Worm (Caenorhabditis elegans) whole organism, young adult: Measurements from ENCODE around the gene nac-2.

ENCODE experiments used
- B0035.1 ChIP-seq: sonication (generic microtip); optimal IDR thresholded peaks from 2 replicates; lab custom pipeline; 2016; ENCODE audit warnings: missing genetic modification characterization, mild to moderate bottlenecking, missing compliant biosample characterization, missing genotype, missing genetic modification reagents
- B0336.3 ChIP-seq: fragments of 200-800 bp; sonication (Bioruptor generic); IDR thresholded peaks from 2 replicates; pipeline ENCODE4 v1.3.6; 2022; ENCODE audit warnings: missing genetic modification characterization, missing compliant biosample characterization
- D2030.7 ChIP-seq: fragments of 200-800 bp; sonication (Bioruptor generic); IDR thresholded peaks from 2 replicates; pipeline ENCODE4 v1.3.6; 2022; ENCODE audit warnings: missing genetic modification reagents, missing genetic modification characterization, missing compliant biosample characterization
- F37B4.10 ChIP-seq: fragments of 200-800 bp; sonication (Bioruptor generic); IDR thresholded peaks from 2 replicates; pipeline ENCODE4 v1.3.6; 2022; ENCODE audit warnings: missing genetic modification characterization, missing compliant biosample characterization
- F39B2.1 ChIP-seq: fragments of 200-800 bp; sonication (Bioruptor generic); IDR thresholded peaks from 2 replicates; pipeline ENCODE4 v1.3.6; 2022; ENCODE audit warnings: missing genetic modification reagents, missing genetic modification characterization, missing compliant biosample characterization
- F49E8.2 ChIP-seq: sonication (generic microtip); optimal IDR thresholded peaks from 3 replicates; lab custom pipeline; 2017; ENCODE audit warnings: missing genetic modification characterization, mild to moderate bottlenecking, missing compliant biosample characterization, antibody characterized with exemption, moderate library complexity; ENCODE audit not compliant: insufficient read depth
- F52B5.7 ChIP-seq: sonication (generic microtip); optimal IDR thresholded peaks from 2 replicates; lab custom pipeline; 2016; ENCODE audit warnings: mild to moderate bottlenecking, missing genetic modification characterization, missing compliant biosample characterization
- F55B11.4 ChIP-seq: sonication (generic microtip); optimal IDR thresholded peaks from 2 replicates; lab custom pipeline; 2016; ENCODE audit warnings: missing compliant biosample characterization, missing genetic modification characterization, borderline replicate concordance; ENCODE audit not compliant: insufficient read depth
- F57C9.4 ChIP-seq: sonication (generic microtip); optimal IDR thresholded peaks from 2 replicates; lab custom pipeline; 2017; ENCODE audit warnings: mild to moderate bottlenecking, missing genetic modification characterization, missing compliant biosample characterization
- T26A5.8 ChIP-seq: sonication (generic microtip); optimal IDR thresholded peaks from 2 replicates; lab custom pipeline; 2016; ENCODE audit warnings: missing genetic modification characterization, missing compliant biosample characterization
- Y53G8AR.9 ChIP-seq: fragments of 200-800 bp; sonication (Bioruptor generic); conservative IDR thresholded peaks from 2 replicates; pipeline ENCODE4 v1.3.6; 2022; ENCODE audit warnings: missing genetic modification reagents, missing genetic modification characterization, missing compliant biosample characterization
- Y56A3A.18 ChIP-seq: fragments of 200-800 bp; sonication (Bioruptor generic); IDR thresholded peaks from 2 replicates; pipeline ENCODE4 v1.3.6; 2022; ENCODE audit warnings: missing genetic modification reagents, missing genetic modification characterization, missing compliant biosample characterization
- aptf-2 ChIP-seq: fragments of 200-800 bp; sonication (Bioruptor generic); conservative IDR thresholded peaks from 2 replicates; pipeline ENCODE4 v1.3.6; 2022; ENCODE audit warnings: missing genetic modification reagents, missing genetic modification characterization, missing compliant biosample characterization
- athp-1 ChIP-seq: sonication (generic microtip); optimal IDR thresholded peaks from 2 replicates; lab custom pipeline; 2017; ENCODE audit warnings: mild to moderate bottlenecking, missing genetic modification characterization, missing compliant biosample characterization
- attf-5 ChIP-seq: fragments of 200-800 bp; sonication (Bioruptor generic); optimal IDR thresholded peaks from 2 replicates; lab custom pipeline; 2018; ENCODE audit warnings: mild to moderate bottlenecking, missing genetic modification characterization, missing compliant biosample characterization
- attf-6 ChIP-seq: fragments of 200-800 bp; sonication (Bioruptor generic); IDR thresholded peaks from 2 replicates; pipeline ENCODE4 v1.3.6; 2022; ENCODE audit warnings: missing genetic modification reagents, missing genetic modification characterization, missing compliant biosample characterization
- bed-1 ChIP-seq: fragments of 200-800 bp; sonication (Bioruptor generic); IDR thresholded peaks from 2 replicates; pipeline ENCODE4 v1.3.6; 2022; ENCODE audit warnings: missing genetic modification reagents, missing genetic modification characterization, missing compliant biosample characterization
- ccch-3 ChIP-seq: fragments of 200-800 bp; sonication (Bioruptor generic); optimal IDR thresholded peaks from 2 replicates; lab custom pipeline; 2018; ENCODE audit warnings: mild to moderate bottlenecking, missing genetic modification characterization, missing compliant biosample characterization
- ceh-27 ChIP-seq: fragments of 200-800 bp; sonication (Bioruptor generic); optimal IDR thresholded peaks from 2 replicates; lab custom pipeline; 2018; ENCODE audit warnings: mild to moderate bottlenecking, missing genetic modification characterization, moderate library complexity, missing compliant biosample characterization
- ceh-58 ChIP-seq: fragments of 200-800 bp; sonication (Bioruptor generic); IDR thresholded peaks from 2 replicates; pipeline ENCODE4 v1.3.6; 2022; ENCODE audit warnings: missing genetic modification characterization, missing compliant biosample characterization
- ceh-79 ChIP-seq: sonication (generic microtip); optimal IDR thresholded peaks from 2 replicates; lab custom pipeline; 2017; ENCODE audit warnings: mild to moderate bottlenecking, missing genetic modification characterization, missing compliant biosample characterization
- ceh-91 ChIP-seq: fragments of 200-800 bp; sonication (Bioruptor generic); IDR thresholded peaks from 2 replicates; pipeline ENCODE4 v1.3.6; 2022; ENCODE audit warnings: missing genetic modification reagents, missing genetic modification characterization, missing compliant biosample characterization
- die-1 ChIP-seq: sonication (generic microtip); optimal IDR thresholded peaks from 2 replicates; lab custom pipeline; 2016; ENCODE audit warnings: missing genotype, mild to moderate bottlenecking, missing genetic modification characterization, missing compliant biosample characterization
- dox-1 ChIP-seq: fragments of 200-800 bp; sonication (Bioruptor generic); IDR thresholded peaks from 2 replicates; pipeline ENCODE4 v1.3.6; 2022; ENCODE audit warnings: missing genetic modification reagents, missing genetic modification characterization, missing compliant biosample characterization
- egl-44 ChIP-seq: fragments of 200-800 bp; sonication (Bioruptor generic); IDR thresholded peaks from 2 replicates; pipeline ENCODE4 v1.3.6; 2022; ENCODE audit warnings: missing genetic modification reagents, missing genetic modification characterization, missing compliant biosample characterization
- ets-4 ChIP-seq: fragments of 200-800 bp; sonication (Bioruptor generic); optimal IDR thresholded peaks from 2 replicates; lab custom pipeline; 2018; ENCODE audit warnings: mild to moderate bottlenecking, missing genetic modification characterization, missing compliant biosample characterization
- gei-17 ChIP-seq: fragments of 200-800 bp; sonication (Bioruptor generic); optimal IDR thresholded peaks from 2 replicates; lab custom pipeline; 2018; ENCODE audit warnings: mild to moderate bottlenecking, missing genetic modification characterization, missing compliant biosample characterization
- hlh-26 ChIP-seq: fragments of 200-800 bp; sonication (Bioruptor generic); conservative IDR thresholded peaks from 2 replicates; pipeline ENCODE4 v1.3.6; 2022; ENCODE audit warnings: missing genetic modification reagents, missing genetic modification characterization, missing compliant biosample characterization
- hrde-1 ChIP-seq: sonication (generic microtip); optimal IDR thresholded peaks from 2 replicates; lab custom pipeline; 2016; ENCODE audit warnings: missing genetic modification characterization, mild to moderate bottlenecking, missing compliant biosample characterization, moderate library complexity, missing genotype, missing genetic modification reagents, borderline replicate concordance
- lin-35 ChIP-seq, 3 experiments: fragments of 150-350 bp in 2 of 3; sonication (generic microtip) in 1 of 3; optimal IDR thresholded peaks; 2 replicates each; lab custom pipeline; 2014 to 2018; ENCODE audit warnings: missing biosample characterization in 3 of 3, missing genetic modification characterization in 3 of 3, missing genetic modification reagents in 3 of 3
- lsy-27 ChIP-seq: sonication (generic microtip); optimal IDR thresholded peaks from 2 replicates; lab custom pipeline; 2017; ENCODE audit warnings: missing genetic modification characterization, mild to moderate bottlenecking, missing compliant biosample characterization, antibody characterized with exemption, missing genotype, borderline replicate concordance; ENCODE audit not compliant: insufficient read depth
- madf-8 ChIP-seq: fragments of 200-800 bp; sonication (Bioruptor generic); conservative IDR thresholded peaks from 2 replicates; pipeline ENCODE4 v1.3.6; 2022; ENCODE audit warnings: missing genetic modification reagents, missing genetic modification characterization, missing compliant biosample characterization
- mel-28 ChIP-seq: sonication (generic microtip); optimal IDR thresholded peaks from 2 replicates; lab custom pipeline; 2016; ENCODE audit warnings: borderline replicate concordance, mild to moderate bottlenecking, missing genetic modification characterization, missing compliant biosample characterization
- nhr-120 ChIP-seq: fragments of 200-800 bp; sonication (Bioruptor generic); IDR thresholded peaks from 2 replicates; pipeline ENCODE4 v1.3.6; 2022; ENCODE audit warnings: missing genetic modification characterization, missing compliant biosample characterization
- nhr-27 ChIP-seq: fragments of 200-800 bp; sonication (Bioruptor generic); optimal IDR thresholded peaks from 2 replicates; lab custom pipeline; 2018; ENCODE audit warnings: mild to moderate bottlenecking, missing genetic modification characterization, moderate library complexity, missing compliant biosample characterization
- nhr-90 ChIP-seq: sonication (generic microtip); optimal IDR thresholded peaks from 2 replicates; lab custom pipeline; 2016; ENCODE audit warnings: missing genotype, mild to moderate bottlenecking, missing genetic modification characterization, missing compliant biosample characterization
- pha-4 ChIP-seq: fragments of 150-350 bp; sonication (generic microtip); optimal IDR thresholded peaks from 2 replicates; lab custom pipeline; 2014; ENCODE audit warnings: missing biosample characterization, missing genetic modification reagents, missing genetic modification characterization
- sdz-38 ChIP-seq: sonication (generic microtip); optimal IDR thresholded peaks from 2 replicates; lab custom pipeline; 2016; ENCODE audit warnings: missing genotype, missing genetic modification characterization, missing compliant biosample characterization
- sea-2 ChIP-seq: fragments of 200-800 bp; sonication (Bioruptor generic); IDR thresholded peaks from 2 replicates; pipeline ENCODE4 v1.3.6; 2022; ENCODE audit warnings: missing genetic modification characterization, missing compliant biosample characterization
- snpc-1.1 ChIP-seq: sonication (generic microtip); optimal IDR thresholded peaks from 2 replicates; lab custom pipeline; 2017; ENCODE audit warnings: missing genetic modification characterization, mild to moderate bottlenecking, missing compliant biosample characterization, antibody characterized with exemption, moderate library complexity, missing genotype, missing genetic modification reagents; ENCODE audit not compliant: insufficient read depth
- snpc-1.3 ChIP-seq: sonication (generic microtip); optimal IDR thresholded peaks from 2 replicates; lab custom pipeline; 2017; ENCODE audit warnings: missing genetic modification characterization, mild to moderate bottlenecking, missing compliant biosample characterization, antibody characterized with exemption, moderate library complexity, missing genotype, missing genetic modification reagents; ENCODE audit not compliant: insufficient read depth
- sptf-2 ChIP-seq: fragments of 200-800 bp; sonication (Bioruptor generic); optimal IDR thresholded peaks from 2 replicates; lab custom pipeline; 2018; ENCODE audit warnings: mild to moderate bottlenecking, missing genetic modification characterization, missing compliant biosample characterization
- tbx-9 ChIP-seq: sonication (generic microtip); optimal IDR thresholded peaks from 2 replicates; lab custom pipeline; 2016; ENCODE audit warnings: borderline replicate concordance, missing genetic modification characterization, inconsistent platforms, missing compliant biosample characterization
- zfh-2 ChIP-seq: fragments of 200-800 bp; sonication (Bioruptor generic); conservative IDR thresholded peaks from 2 replicates; pipeline ENCODE4 v1.3.6; 2022; ENCODE audit warnings: missing genetic modification reagents, missing genetic modification characterization, missing compliant biosample characterization
- zim-3 ChIP-seq: sonication (generic microtip); optimal IDR thresholded peaks from 2 replicates; lab custom pipeline; 2017; ENCODE audit warnings: mild to moderate bottlenecking, missing genetic modification characterization, moderate library complexity, missing compliant biosample characterization
- ztf-25 ChIP-seq: fragments of 200-800 bp; sonication (Bioruptor generic); IDR thresholded peaks from 2 replicates; pipeline ENCODE4 v1.3.6; 2022; ENCODE audit warnings: missing genetic modification reagents, missing genetic modification characterization, missing compliant biosample characterization
- ztf-26 ChIP-seq: sonication (generic microtip); optimal IDR thresholded peaks from 2 replicates; lab custom pipeline; 2017; ENCODE audit warnings: missing genetic modification characterization, missing compliant biosample characterization
- ztf-3 ChIP-seq: fragments of 200-800 bp; sonication (Bioruptor generic); optimal IDR thresholded peaks from 2 replicates; lab custom pipeline; 2018; ENCODE audit warnings: mild to moderate bottlenecking, missing genetic modification characterization, missing compliant biosample characterization

The nac-2 gene

DNA sequence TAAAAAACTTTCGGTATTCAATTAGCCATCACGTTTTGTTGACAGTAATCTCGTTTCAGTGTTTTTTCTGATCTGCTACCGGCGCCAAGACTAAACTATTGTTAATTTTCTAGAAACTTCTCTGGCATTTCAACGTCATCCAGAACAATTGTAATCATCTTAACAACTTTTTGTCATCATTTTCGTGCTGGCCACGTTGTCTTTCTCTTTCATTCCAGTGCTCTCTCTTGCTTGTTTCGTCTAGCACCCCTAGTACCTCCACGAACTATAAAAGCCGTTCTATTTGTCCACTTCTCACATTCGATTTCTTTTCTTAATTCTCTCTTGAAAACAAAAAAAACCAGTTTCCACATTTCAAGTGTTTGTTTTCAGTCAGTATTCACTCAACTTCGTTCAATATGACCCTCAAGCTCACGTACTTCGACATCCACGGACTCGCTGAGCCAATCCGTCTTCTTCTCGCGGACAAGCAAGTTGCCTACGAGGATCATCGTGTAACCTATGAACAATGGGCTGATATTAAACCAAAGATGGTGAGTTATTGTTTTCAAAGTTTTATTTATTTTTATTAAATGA, 15.9 kb upstream of the nac-2 start, which contains the start of gene gst-1:
Gene gst-1 (plus strand): TSS at position 373 of the 576 bp plus-strand sequence.
- no peak for TF ChIP-seq nhr-120 (GFP tag; lab: Robert Waterston, UW)
- no peak for TF ChIP-seq sea-2 (GFP tag; lab: Robert Waterston, UW)
- TF ChIP-seq snpc-1.3 (tag; lab: Kevin White, UChicago) = peak; percentile 40
- no peak for TF ChIP-seq zfh-2 (GFP tag; lab: Robert Waterston, UW)
- no peak for TF ChIP-seq madf-8
- peak; percentile 44; the same call in 1 of the 2 replicates for TF ChIP-seq B0336.3 (GFP tag; lab: Robert Waterston, UW)
- TF ChIP-seq attf-5 = no peak
- no peak for TF ChIP-seq lin-35 (GFP tag; optimal IDR thresholded peaks at IDR 0.05; lab: Kevin White, UChicago)
- no peak for TF ChIP-seq hlh-26
- no peak for TF ChIP-seq tbx-9 (tag; lab: Kevin White, UChicago)
- TF ChIP-seq ceh-27 (GFP tag; lab: Kevin White, UChicago) = peak; percentile 2
- no peak for TF ChIP-seq ztf-26 (tag; lab: Kevin White, UChicago)
- no peak for TF ChIP-seq Y56A3A.18 (GFP tag; lab: Robert Waterston, UW)
- no peak for TF ChIP-seq hrde-1 (tag; lab: Kevin White, UChicago)
- TF ChIP-seq pha-4 (tag; lab: Kevin White, UChicago) = peak; percentile 28
- no peak for TF ChIP-seq D2030.7 (GFP tag; lab: Robert Waterston, UW)
- TF ChIP-seq attf-6 (GFP tag; lab: Robert Waterston, UW) = no peak
- TF ChIP-seq snpc-1.1 (tag; lab: Kevin White, UChicago) = no peak
- TF ChIP-seq zim-3 (tag; lab: Kevin White, UChicago) = no peak
- no peak for TF ChIP-seq nhr-90 (tag; lab: Kevin White, UChicago)
- no peak for TF ChIP-seq F39B2.1 (GFP tag; lab: Robert Waterston, UW)
- TF ChIP-seq F55B11.4 (tag; lab: Kevin White, UChicago) = no peak
- no peak for TF ChIP-seq ets-4
- no peak for TF ChIP-seq Y53G8AR.9 (GFP tag; lab: Robert Waterston, UW)
- no peak for TF ChIP-seq B0035.1 (tag; lab: Kevin White, UChicago)
- TF ChIP-seq gei-17 (GFP tag; lab: Kevin White, UChicago) = no peak
- no peak for TF ChIP-seq egl-44
- TF ChIP-seq ceh-58 = no peak
- no peak for TF ChIP-seq ztf-3 (GFP tag; lab: Kevin White, UChicago)
- no peak for TF ChIP-seq sdz-38 (tag; lab: Kevin White, UChicago)
- no peak for TF ChIP-seq ceh-79 (tag; lab: Kevin White, UChicago)
- no peak for TF ChIP-seq dox-1 (GFP tag; lab: Robert Waterston, UW)
- no peak for TF ChIP-seq nhr-27
- no peak for TF ChIP-seq die-1 (tag; lab: Kevin White, UChicago)
- TF ChIP-seq F57C9.4 (tag; lab: Kevin White, UChicago) = no peak
- TF ChIP-seq lsy-27 = no peak
- TF ChIP-seq ccch-3 (GFP tag; lab: Kevin White, UChicago) = no peak
- no peak for TF ChIP-seq ztf-25 (GFP tag; lab: Robert Waterston, UW)
- no peak for TF ChIP-seq athp-1 (tag; lab: Kevin White, UChicago)
- TF ChIP-seq aptf-2 (GFP tag; lab: Robert Waterston, UW) = no peak
- no peak for TF ChIP-seq mel-28 (tag; lab: Kevin White, UChicago)
- TF ChIP-seq F52B5.7 = no peak
- no peak for TF ChIP-seq sptf-2 (GFP tag; lab: Kevin White, UChicago)
- no peak for TF ChIP-seq T26A5.8
- TF ChIP-seq F37B4.10 (GFP tag; lab: Robert Waterston, UW) = no peak
- no peak for TF ChIP-seq bed-1 (GFP tag; lab: Robert Waterston, UW)
- TF ChIP-seq F49E8.2 (tag; lab: Kevin White, UChicago) = no peak
- no peak for TF ChIP-seq ceh-91
